Worm (Caenorhabditis elegans) whole organism, L1 larva: ENCODE measurements around the gene C07D10.6.

Experiments
- C04F5.9 ChIP-seq: sonication (generic microtip); optimal IDR thresholded peaks from 2 replicates; lab custom pipeline; 2016; ENCODE audit warnings: missing genetic modification characterization, missing compliant biosample characterization
- F16B12.6 ChIP-seq: fragments of 150-350 bp; optimal IDR thresholded peaks from 2 replicates; lab custom pipeline; 2014; ENCODE audit warnings: missing biosample characterization, missing genetic modification characterization
- aha-1 ChIP-seq: fragments of 150-350 bp; optimal IDR thresholded peaks from 2 replicates; lab custom pipeline; 2014; ENCODE audit warnings: missing biosample characterization, missing genetic modification characterization
- aly-2 ChIP-seq: fragments of 150-350 bp; optimal IDR thresholded peaks from 2 replicates; lab custom pipeline; 2014; ENCODE audit warnings: missing biosample characterization, missing genetic modification characterization
- ama-1 ChIP-seq: fragments of 150-350 bp; optimal IDR thresholded peaks from 2 replicates; lab custom pipeline; 2014
- blmp-1 ChIP-seq: fragments of 150-350 bp; optimal IDR thresholded peaks from 2 replicates; lab custom pipeline; 2014; ENCODE audit warnings: missing biosample characterization, missing genetic modification characterization
- ceh-63 ChIP-seq: fragments of 200-800 bp; sonication (Bioruptor generic); optimal IDR thresholded peaks from 2 replicates; lab custom pipeline; 2018; ENCODE audit warnings: mild to moderate bottlenecking, missing genetic modification characterization, missing compliant biosample characterization
- ceh-8 ChIP-seq: fragments of 200-800 bp; sonication (Bioruptor generic); optimal IDR thresholded peaks from 2 replicates; lab custom pipeline; 2018; ENCODE audit warnings: mild to moderate bottlenecking, missing genetic modification characterization, moderate library complexity, missing compliant biosample characterization
- ceh-88 ChIP-seq: fragments of 200-800 bp; sonication (Bioruptor generic); IDR thresholded peaks from 2 replicates; pipeline ENCODE4 v1.3.6; 2022; ENCODE audit warnings: missing genetic modification characterization, missing compliant biosample characterization
- dpl-1 ChIP-seq, 3 experiments: fragments of 150-350 bp in 2 of 3; sonication (generic microtip) in 1 of 3; optimal IDR thresholded peaks; 2 replicates each; lab custom pipeline; 2014 to 2017; ENCODE audit warnings: missing biosample characterization in 3 of 3, missing genetic modification characterization in 3 of 3, missing genetic modification reagents in 3 of 3
- dsc-1 ChIP-seq: sonication (generic microtip); optimal IDR thresholded peaks from 2 replicates; lab custom pipeline; 2016; ENCODE audit warnings: mild to moderate bottlenecking, missing genetic modification characterization, missing compliant biosample characterization
- efl-1 ChIP-seq, 4 experiments: fragments of 150-350 bp; optimal IDR thresholded peaks in 3 of 4; peaks in 1 of 4; 1 replicate in 1 of 4; 2 replicates in 3 of 4; lab custom pipeline; 2014; ENCODE audit warnings: missing biosample characterization in 2 of 4, missing genetic modification characterization in 2 of 4, missing genetic modification reagents in 2 of 4
- efl-3 ChIP-seq: fragments of 200-800 bp; sonication (Bioruptor generic); optimal IDR thresholded peaks from 2 replicates; lab custom pipeline; 2018; ENCODE audit warnings: mild to moderate bottlenecking, missing genetic modification characterization, missing compliant biosample characterization
- egl-27 ChIP-seq, 2 experiments: fragments of 150-350 bp in 1 of 2; sonication (generic microtip); optimal IDR thresholded peaks; 3 replicates each; lab custom pipeline; 2017 to 2018; ENCODE audit warnings: missing biosample characterization in 2 of 2, missing genetic modification characterization in 2 of 2, missing genetic modification reagents in 2 of 2
- elt-3 ChIP-seq, 6 experiments: fragments of 150-350 bp in 1 of 6; sonication (generic microtip); optimal IDR thresholded peaks; 2 replicates each; lab custom pipeline; 2017 to 2018; ENCODE audit warnings: missing biosample characterization in 6 of 6, missing genetic modification characterization in 6 of 6, inconsistent platforms in 1 of 6
- ets-5 ChIP-seq: fragments of 200-800 bp; sonication (Bioruptor generic); IDR thresholded peaks from 2 replicates; pipeline ENCODE4 v1.3.6; 2022; ENCODE audit warnings: missing genetic modification characterization, missing compliant biosample characterization
- fkh-8 ChIP-seq: sonication (generic microtip); optimal IDR thresholded peaks from 2 replicates; lab custom pipeline; 2016; ENCODE audit warnings: mild to moderate bottlenecking, missing genetic modification characterization, missing compliant biosample characterization
- hlh-17 ChIP-seq: fragments of 200-800 bp; sonication (Bioruptor generic); optimal IDR thresholded peaks from 2 replicates; lab custom pipeline; 2018; ENCODE audit warnings: missing genetic modification characterization, mild to moderate bottlenecking, missing compliant biosample characterization, moderate library complexity, borderline replicate concordance
- lin-39 ChIP-seq: fragments of 150-350 bp; optimal IDR thresholded peaks from 2 replicates; lab custom pipeline; 2014; ENCODE audit warnings: missing biosample characterization, missing genetic modification reagents, missing genetic modification characterization
- lsy-2 ChIP-seq, 2 experiments: fragments of 150-350 bp; optimal IDR thresholded peaks; 2 replicates each; lab custom pipeline; 2014; ENCODE audit warnings: missing biosample characterization in 2 of 2, missing genetic modification characterization in 2 of 2
- mdl-1 ChIP-seq, 2 experiments: fragments of 150-350 bp; optimal IDR thresholded peaks; 2 replicates each; lab custom pipeline; 2014 to 2017; ENCODE audit warnings: missing biosample characterization in 2 of 2, missing genetic modification characterization in 2 of 2, inconsistent platforms in 1 of 2
- nhr-11 ChIP-seq: fragments of 150-350 bp; optimal IDR thresholded peaks from 2 replicates; lab custom pipeline; 2014; ENCODE audit warnings: missing biosample characterization, missing genetic modification characterization
- nhr-12 ChIP-seq: sonication (generic microtip); optimal IDR thresholded peaks from 2 replicates; lab custom pipeline; 2017; ENCODE audit warnings: missing biosample characterization, missing genetic modification characterization
- nhr-19 ChIP-seq: fragments of 200-800 bp; sonication (Bioruptor generic); conservative IDR thresholded peaks from 2 replicates; pipeline ENCODE4 v1.3.6; 2022; ENCODE audit warnings: missing genetic modification characterization, missing compliant biosample characterization
- nhr-20 ChIP-seq: sonication (generic microtip); optimal IDR thresholded peaks from 2 replicates; lab custom pipeline; 2016; ENCODE audit warnings: mild to moderate bottlenecking, missing genetic modification characterization, missing compliant biosample characterization
- nhr-237 ChIP-seq: fragments of 150-350 bp; optimal IDR thresholded peaks from 2 replicates; lab custom pipeline; 2014; ENCODE audit warnings: missing biosample characterization, missing genetic modification characterization
- nhr-28 ChIP-seq: fragments of 150-350 bp; optimal IDR thresholded peaks from 2 replicates; lab custom pipeline; 2014; ENCODE audit warnings: missing biosample characterization, missing genetic modification characterization
- nhr-47 ChIP-seq: sonication (generic microtip); optimal IDR thresholded peaks from 2 replicates; lab custom pipeline; 2016; ENCODE audit warnings: mild to moderate bottlenecking, missing genetic modification characterization, moderate library complexity, missing compliant biosample characterization
- nhr-71 ChIP-seq: sonication (generic microtip); optimal IDR thresholded peaks from 2 replicates; lab custom pipeline; 2016; ENCODE audit warnings: mild to moderate bottlenecking, missing genetic modification characterization, moderate library complexity, missing compliant biosample characterization
- nhr-77 ChIP-seq: fragments of 150-350 bp; optimal IDR thresholded peaks from 2 replicates; lab custom pipeline; 2014; ENCODE audit warnings: missing biosample characterization, missing genetic modification characterization
- nhr-84 ChIP-seq: sonication (generic microtip); optimal IDR thresholded peaks from 2 replicates; lab custom pipeline; 2017; ENCODE audit warnings: missing biosample characterization, missing genetic modification characterization
- nhr-85 ChIP-seq: sonication (generic microtip); peaks from one replicate; lab custom pipeline; 2016; ENCODE audit warnings: missing genetic modification characterization, inconsistent platforms, missing compliant biosample characterization
- nhr-90 ChIP-seq: sonication (generic microtip); optimal IDR thresholded peaks from 2 replicates; lab custom pipeline; 2016; ENCODE audit warnings: mild to moderate bottlenecking, missing genetic modification characterization, missing compliant biosample characterization; ENCODE audit not compliant: poor library complexity
- pag-3 ChIP-seq: sonication (generic microtip); optimal IDR thresholded peaks from 2 replicates; lab custom pipeline; 2017; ENCODE audit warnings: missing genetic modification characterization, mild to moderate bottlenecking, missing compliant biosample characterization, antibody characterized with exemption, borderline replicate concordance; ENCODE audit not compliant: insufficient read depth
- skn-1 ChIP-seq: fragments of 150-350 bp; optimal IDR thresholded peaks from 2 replicates; lab custom pipeline; 2014; ENCODE audit warnings: missing biosample characterization, missing genetic modification characterization
- snu-23 ChIP-seq: sonication (generic microtip); optimal IDR thresholded peaks from 2 replicates; lab custom pipeline; 2016; ENCODE audit warnings: missing genetic modification characterization, missing compliant biosample characterization
- sup-37 ChIP-seq: fragments of 200-800 bp; sonication (Bioruptor generic); optimal IDR thresholded peaks from 2 replicates; lab custom pipeline; 2018; ENCODE audit warnings: mild to moderate bottlenecking, missing genetic modification characterization, missing compliant biosample characterization
- swsn-7 ChIP-seq: sonication (generic microtip); optimal IDR thresholded peaks from 2 replicates; lab custom pipeline; 2016; ENCODE audit warnings: missing genetic modification characterization, missing compliant biosample characterization
- tbx-2 ChIP-seq: sonication (generic microtip); optimal IDR thresholded peaks from 2 replicates; lab custom pipeline; 2016; ENCODE audit warnings: missing genetic modification characterization, missing compliant biosample characterization
- tlp-1 ChIP-seq: fragments of 150-350 bp; optimal IDR thresholded peaks from 2 replicates; lab custom pipeline; 2014; ENCODE audit warnings: missing biosample characterization, missing genetic modification characterization
- unc-130 ChIP-seq: fragments of 150-350 bp; optimal IDR thresholded peaks from 2 replicates; lab custom pipeline; 2017; ENCODE audit warnings: missing biosample characterization, missing genetic modification characterization, inconsistent platforms
- unc-30 ChIP-seq: sonication (generic microtip); optimal IDR thresholded peaks from 2 replicates; lab custom pipeline; 2017; ENCODE audit warnings: missing biosample characterization, missing genetic modification characterization
- unc-62 ChIP-seq: fragments of 150-350 bp; optimal IDR thresholded peaks from 2 replicates; lab custom pipeline; 2014; ENCODE audit warnings: missing biosample characterization, missing genetic modification reagents, missing genetic modification characterization
- xbp-1 ChIP-seq: sonication (generic microtip); optimal IDR thresholded peaks from 2 replicates; lab custom pipeline; 2016; ENCODE audit warnings: missing genetic modification characterization, missing compliant biosample characterization
- zip-4 ChIP-seq: fragments of 200-800 bp; sonication (Bioruptor generic); optimal IDR thresholded peaks from 2 replicates; lab custom pipeline; 2018; ENCODE audit warnings: mild to moderate bottlenecking, missing genetic modification characterization, moderate library complexity, missing compliant biosample characterization
- ztf-11 ChIP-seq, 2 experiments: sonication (generic microtip); optimal IDR thresholded peaks; 2 replicates each; lab custom pipeline; 2016 to 2017; ENCODE audit warnings: missing genetic modification characterization in 2 of 2, missing biosample characterization in 1 of 2, missing compliant biosample characterization in 1 of 2

The C07D10.6 gene

ce11 chrII:7340703-7341102, 38.4 kb upstream of the C07D10.6 start:
- TF ChIP-seq ama-1 (lab: Kevin White, UChicago): no peak
- TF ChIP-seq ets-5 (GFP tag; lab: Robert Waterston, UW): no peak
- TF ChIP-seq nhr-90 (tag; lab: Kevin White, UChicago): no peak
- no peak for TF ChIP-seq nhr-20
- TF ChIP-seq nhr-71 (tag; lab: Kevin White, UChicago): no peak
- no peak for TF ChIP-seq dsc-1
- no peak for TF ChIP-seq swsn-7 (tag; lab: Kevin White, UChicago)
- no peak for TF ChIP-seq zip-4 (GFP tag; lab: Kevin White, UChicago)
- TF ChIP-seq nhr-11 (tag; lab: Kevin White, UChicago): no peak
- TF ChIP-seq tbx-2 (tag; lab: Kevin White, UChicago): no peak

- TF ChIP-seq ztf-11 (tag; optimal IDR thresholded peaks at IDR 0.05; lab: Kevin White, UChicago) (no peak), nhr-19 (peak; percentile 19; the same call in 1 of the 2 replicates), lin-39 (tag; lab: Kevin White, UChicago) (no peak), egl-27 (tag; optimal IDR thresholded peaks at IDR 0.05; lab: Kevin White, UChicago) (no peak), nhr-47 (tag; lab: Kevin White, UChicago) (peak; percentile 19), nhr-77 (tag; lab: Kevin White, UChicago) (no peak), swsn-7 (tag; lab: Kevin White, UChicago) (no peak), nhr-85 (tag; lab: Kevin White, UChicago) (peak; percentile 90), nhr-237 (tag; lab: Kevin White, UChicago) (no peak), nhr-20 (peak; percentile 41), nhr-84 (tag; lab: Kevin White, UChicago) (no peak), F16B12.6 (tag; lab: Kevin White, UChicago) (no peak), zip-4 (GFP tag; lab: Kevin White, UChicago) (no peak), dsc-1 (peak; percentile 24), pag-3 (tag; lab: Kevin White, UChicago) (no peak), skn-1 (tag; lab: Kevin White, UChicago) (no peak), nhr-12 (no peak), aha-1 (no peak), mdl-1 (tag; optimal IDR thresholded peaks at IDR 0.05; lab: Kevin White, UChicago) (peak in 1 of 2 experiments; percentile 16), efl-3 (no peak), elt-3 (tag; optimal IDR thresholded peaks at IDR 0.05; lab: Kevin White, UChicago) (peak in 1 of 6 experiments; percentile 55), unc-62 (no peak), blmp-1 (tag; lab: Kevin White, UChicago) (peak; percentile 60), fkh-8 (peak; percentile 57), tlp-1 (tag; lab: Kevin White, UChicago) (no peak), tbx-2 (tag; lab: Kevin White, UChicago) (no peak), unc-30 (tag; lab: Kevin White, UChicago) (no peak), nhr-71 (tag; lab: Kevin White, UChicago) (peak; percentile 19), efl-1 (optimal IDR thresholded peaks at IDR 0.05; lab: Kevin White, UChicago) (no peak), efl-1 (GFP tag; optimal IDR thresholded peaks at IDR 0.05 in 1 of 2; lab: Kevin White, UChicago) (peak in 1 of 2 experiments; percentile 87)
Observed at ce11 chrII:7341572-7342303, 37.4 kb upstream of the C07D10.6 start.

ce11 chrII:7342884-7343283, 36.2 kb upstream of the C07D10.6 start:
- TF ChIP-seq blmp-1 (tag; lab: Kevin White, UChicago) (peak; percentile 86), pag-3 (tag; lab: Kevin White, UChicago) (no peak), C04F5.9 (no peak), elt-3 (tag; optimal IDR thresholded peaks at IDR 0.05; lab: Kevin White, UChicago) (peak; percentile 63 to 86 (median 76)), egl-27 (tag; optimal IDR thresholded peaks at IDR 0.05; lab: Kevin White, UChicago) (no peak), ceh-88 (GFP tag; lab: Robert Waterston, UW) (no peak), lsy-2 (tag; optimal IDR thresholded peaks at IDR 0.05; lab: Kevin White, UChicago) (peak in 1 of 2 experiments; percentile 18), sup-37 (GFP tag; lab: Kevin White, UChicago) (no peak), snu-23 (GFP tag; lab: Kevin White, UChicago) (peak; percentile 62), tbx-2 (tag; lab: Kevin White, UChicago) (peak; percentile 65), dpl-1 (GFP tag; optimal IDR thresholded peaks at IDR 0.05; lab: Kevin White, UChicago) (peak in 1 of 3 experiments; percentile 13), ceh-63 (GFP tag; lab: Kevin White, UChicago) (no peak), unc-130 (peak; percentile 72), swsn-7 (tag; lab: Kevin White, UChicago) (no peak), hlh-17 (no peak), nhr-12 (no peak), efl-1 (optimal IDR thresholded peaks at IDR 0.05; lab: Kevin White, UChicago) (no peak), efl-1 (GFP tag; optimal IDR thresholded peaks at IDR 0.05 in 1 of 2; lab: Kevin White, UChicago) (no peak), aly-2 (no peak), fkh-8 (no peak), nhr-28 (tag; lab: Kevin White, UChicago) (no peak), mdl-1 (tag; optimal IDR thresholded peaks at IDR 0.05; lab: Kevin White, UChicago) (peak in 1 of 2 experiments; percentile 85), ceh-8 (GFP tag; lab: Kevin White, UChicago) (no peak), xbp-1 (tag; lab: Kevin White, UChicago) (no peak)
